Fruit fly (Drosophila melanogaster): Measurements from ENCODE around the gene fng.

The fng gene

dm6 chr3L:20883969-20884368, 65.3 kb downstream of the fng start (continued):
- TF ChIP-seq gsb (GFP tag; IDR thresholded peaks at IDR 0.05) (no peak), Jarid2 (GFP tag; optimal IDR thresholded peaks at IDR 0.05) (no peak), gcm2 (GFP tag; optimal IDR thresholded peaks at IDR 0.05) (no peak)

All from whole organism, embryonic.